ENCODE assay signal across 1 fruit fly cellular context in the genomic region with DNA sequence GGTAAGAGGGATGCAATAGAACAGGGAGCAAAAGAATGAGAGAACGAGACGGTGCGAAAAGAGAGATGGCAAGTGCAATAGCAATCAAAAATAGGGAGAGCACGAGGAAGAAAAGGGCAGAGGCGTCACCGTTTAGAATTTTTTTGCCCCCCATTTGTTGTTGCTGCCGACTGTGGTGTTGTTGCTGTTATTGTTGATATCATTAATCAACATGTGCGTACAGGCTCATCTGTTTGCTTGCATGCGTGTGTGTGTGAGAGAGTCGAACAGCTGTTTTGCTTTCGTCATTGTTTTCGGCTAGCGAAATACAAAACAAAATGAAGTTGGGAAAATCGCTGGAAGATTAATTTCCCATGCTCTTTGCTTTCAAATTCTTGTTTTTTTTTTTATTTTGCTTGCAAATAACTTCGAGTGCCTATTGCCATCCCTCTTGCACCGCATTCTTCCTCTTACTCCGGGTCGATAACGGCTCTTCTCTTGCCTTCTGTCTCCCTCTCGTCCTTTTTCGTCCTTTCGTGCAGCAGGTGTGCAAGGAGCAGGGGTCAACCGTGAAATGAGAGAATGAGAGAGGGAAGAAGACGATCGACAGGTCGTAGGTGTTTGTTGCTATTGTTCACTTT.
A peak's percentile ranks its signal among the peaks of the same experiment; 100 is the strongest.
TF ChIP-seq lines count a peak whose summit lies in the region.

No protein-coding gene starts in this region.

TF ChIP-seq in whole organism, embryonic, 481 proteins besides CTCF, POLR2A, EP300 and RAD21 (continued from another document):
- TF ChIP-seq chinmo (GFP tag; IDR thresholded peaks at IDR 0.05; lab: Robert Waterston, UW; ENCODE audit: partially characterized antibody) (0 out of 4 replicates have a peak, but pooled peaks have one; percentile 26), Dek (tag; optimal IDR thresholded peaks at IDR 0.05; lab: Kevin White, UChicago) (no peak), pros (GFP tag; optimal IDR thresholded peaks at IDR 0.05; lab: Kevin White, UChicago) (peak; percentile 45), crol (GFP tag; IDR thresholded peaks at IDR 0.05; lab: Robert Waterston, UW) (peak; percentile 85), twi (tag; optimal IDR thresholded peaks at IDR 0.05; lab: Kevin White, UChicago) (peak; percentile 26), D (optimal IDR thresholded peaks at IDR 0.05; lab: Kevin White, UChicago) (no peak), D (GFP tag; optimal IDR thresholded peaks at IDR 0.05; lab: Kevin White, UChicago) (peak; percentile 25), Eip74EF (GFP tag; optimal IDR thresholded peaks at IDR 0.05; lab: Kevin White, UChicago) (peak in 1 of 2 experiments; percentile 18), onecut (GFP tag; IDR thresholded peaks at IDR 0.05; lab: Robert Waterston, UW) (peak; percentile 66), CG11504 (tag; optimal IDR thresholded peaks at IDR 0.05; lab: Kevin White, UChicago) (no peak), cg (GFP tag; optimal IDR thresholded peaks at IDR 0.05; lab: Kevin White, UChicago) (peak; percentile 66), CG13287 (GFP tag; IDR thresholded peaks at IDR 0.05; lab: Robert Waterston, UW; ENCODE audit: partially characterized antibody) (peak; percentile 9; the same call in 1 of the 2 replicates), CG34224 (GFP tag; IDR thresholded peaks at IDR 0.05; lab: Robert Waterston, UW; ENCODE audit: partially characterized antibody) (0 out of 3 replicates have a peak, but pooled peaks have one; percentile 32), gro (GFP tag; optimal IDR thresholded peaks at IDR 0.05; lab: Kevin White, UChicago) (no peak), CG1832 (GFP tag; optimal IDR thresholded peaks at IDR 0.05; lab: Kevin White, UChicago) (peak; percentile 33)
TF ChIP-seq in whole organism, embryonic: peak in this region for 28.
